Fruit fly (Drosophila melanogaster) whole organism, embryonic: ENCODE measurements around the gene Cda5.

Experiments used
- Aef1 ChIP-seq: fragments of 200-800 bp; sonication (Bioruptor generic); IDR thresholded peaks from 3 replicates; pipeline ENCODE4 v1.3.6; 2022; ENCODE audit warnings: missing biosample characterization, missing genetic modification characterization
- CG10267 ChIP-seq: fragments of 200-800 bp; sonication (Bioruptor generic); optimal IDR thresholded peaks from 2 replicates; lab custom pipeline; 2018; ENCODE audit warnings: missing biosample characterization, mild to moderate bottlenecking, missing genetic modification characterization, moderate library complexity
- CG10321 ChIP-seq: fragments of 200-800 bp; sonication (Bioruptor generic); IDR thresholded peaks from 2 replicates; pipeline ENCODE4 v1.3.6; 2022; ENCODE audit warnings: missing biosample characterization, missing genetic modification characterization
- CG10462 ChIP-seq: fragments of 200-800 bp; sonication (Bioruptor generic); optimal IDR thresholded peaks from 2 replicates; lab custom pipeline; 2016; ENCODE audit warnings: missing biosample characterization, missing genetic modification characterization
- CG11247 ChIP-seq: fragments of 200-800 bp; sonication (Bioruptor generic); IDR thresholded peaks from 2 replicates; pipeline ENCODE4 v1.3.6; 2022; ENCODE audit warnings: missing biosample characterization, missing genetic modification characterization
- CG12236 ChIP-seq: fragments of 200-800 bp; sonication (Bioruptor generic); optimal IDR thresholded peaks from 2 replicates; lab custom pipeline; 2016; ENCODE audit warnings: missing biosample characterization, missing genetic modification characterization
- CG12744 ChIP-seq: fragments of 200-800 bp; sonication (Bioruptor generic); optimal IDR thresholded peaks from 2 replicates; lab custom pipeline; 2016; ENCODE audit warnings: missing biosample characterization, missing genetic modification characterization
- CG14441 ChIP-seq: fragments of 200-800 bp; sonication (Bioruptor generic); IDR thresholded peaks from 2 replicates; pipeline ENCODE4 v1.3.6; 2022; ENCODE audit warnings: missing biosample characterization, missing genetic modification characterization
- CG15073 ChIP-seq: fragments of 200-800 bp; sonication (Bioruptor generic); optimal IDR thresholded peaks from 2 replicates; lab custom pipeline; 2016; ENCODE audit warnings: missing biosample characterization, missing genetic modification characterization
- CG16863 ChIP-seq: fragments of 200-800 bp; sonication (Bioruptor generic); optimal IDR thresholded peaks from 3 replicates; lab custom pipeline; 2016; ENCODE audit warnings: missing biosample characterization, missing genetic modification characterization
- CG18011 ChIP-seq: fragments of 200-800 bp; sonication (Bioruptor generic); optimal IDR thresholded peaks from 2 replicates; lab custom pipeline; 2017; ENCODE audit warnings: missing biosample characterization, missing genetic modification characterization, mild to moderate bottlenecking, moderate library complexity, missing genotype
- CG1832 ChIP-seq: fragments of 200-800 bp; sonication (Bioruptor generic); optimal IDR thresholded peaks from 2 replicates; lab custom pipeline; 2017; ENCODE audit warnings: missing biosample characterization, mild to moderate bottlenecking, missing genetic modification characterization, inconsistent platforms
- CG18599 ChIP-seq: fragments of 200-800 bp; sonication (Bioruptor generic); optimal IDR thresholded peaks from 3 replicates; lab custom pipeline; 2017; ENCODE audit warnings: missing biosample characterization, missing genetic modification characterization, mild to moderate bottlenecking, moderate library complexity, missing genetic modification reagents
- CG30020 ChIP-seq: fragments of 200-800 bp; optimal IDR thresholded peaks from 2 replicates; lab custom pipeline; 2019; ENCODE audit warnings: missing biosample characterization, mild to moderate bottlenecking, missing genetic modification characterization, moderate library complexity
- CG3065 ChIP-seq: fragments of 200-800 bp; sonication (Bioruptor generic); optimal IDR thresholded peaks from 2 replicates; lab custom pipeline; 2016; ENCODE audit warnings: missing biosample characterization, missing genetic modification characterization
- CG31365 ChIP-seq: fragments of 200-800 bp; sonication (Bioruptor generic); optimal IDR thresholded peaks from 2 replicates; lab custom pipeline; 2018; ENCODE audit warnings: missing biosample characterization, mild to moderate bottlenecking, missing genetic modification characterization
- CG34376 ChIP-seq: fragments of 200-800 bp; sonication (Bioruptor generic); optimal IDR thresholded peaks from 2 replicates; lab custom pipeline; 2018; ENCODE audit warnings: missing biosample characterization, mild to moderate bottlenecking, missing genetic modification characterization
- CG7271 ChIP-seq: fragments of 200-800 bp; sonication (Bioruptor generic); optimal IDR thresholded peaks from 2 replicates; lab custom pipeline; 2018; ENCODE audit warnings: missing biosample characterization, mild to moderate bottlenecking, missing genetic modification characterization, moderate library complexity
- CG9437 ChIP-seq: fragments of 200-800 bp; sonication (Bioruptor generic); optimal IDR thresholded peaks from 2 replicates; lab custom pipeline; 2018; ENCODE audit warnings: missing biosample characterization, mild to moderate bottlenecking, missing genetic modification characterization
- CHES-1-like ChIP-seq: fragments of 200-800 bp; sonication (Bioruptor generic); optimal IDR thresholded peaks from 2 replicates; lab custom pipeline; 2016; ENCODE audit warnings: missing biosample characterization, missing genetic modification characterization
- CTCF ChIP-seq: fragments of 200-800 bp; sonication (Bioruptor generic); optimal IDR thresholded peaks from 2 replicates; lab custom pipeline; 2017; ENCODE audit warnings: missing biosample characterization, mild to moderate bottlenecking, missing genetic modification characterization, moderate library complexity
- Camta ChIP-seq: fragments of 200-800 bp; sonication (Bioruptor generic); optimal IDR thresholded peaks from 2 replicates; lab custom pipeline; 2016; ENCODE audit warnings: missing biosample characterization, missing genetic modification characterization
- Dp ChIP-seq: fragments of 200-800 bp; sonication (Bioruptor generic); optimal IDR thresholded peaks from 2 replicates; lab custom pipeline; 2018; ENCODE audit warnings: missing biosample characterization, mild to moderate bottlenecking, missing genetic modification characterization, moderate library complexity
- Elba2 ChIP-seq: fragments of 200-800 bp; sonication (Bioruptor generic); optimal IDR thresholded peaks from 3 replicates; lab custom pipeline; 2016; ENCODE audit warnings: missing biosample characterization, missing genetic modification characterization
- Fer2 ChIP-seq: fragments of 200-800 bp; sonication (Bioruptor generic); optimal IDR thresholded peaks from 2 replicates; lab custom pipeline; 2018; ENCODE audit warnings: missing biosample characterization, mild to moderate bottlenecking, missing genetic modification characterization, moderate library complexity
- Hand ChIP-seq: fragments of 200-800 bp; sonication (Bioruptor generic); optimal IDR thresholded peaks from 2 replicates; lab custom pipeline; 2017; ENCODE audit warnings: mild to moderate bottlenecking, missing biosample characterization, missing genetic modification reagents, missing genetic modification characterization
- Lhr ChIP-seq: fragments of 200-800 bp; sonication (Bioruptor generic); optimal IDR thresholded peaks from 3 replicates; lab custom pipeline; 2017; ENCODE audit warnings: mild to moderate bottlenecking, missing biosample characterization, missing genetic modification reagents, missing genetic modification characterization
- Mad ChIP-seq: fragments of 200-800 bp; sonication (Bioruptor generic); optimal IDR thresholded peaks from 2 replicates; lab custom pipeline; 2016; ENCODE audit warnings: missing biosample characterization, missing genetic modification characterization
- Opbp ChIP-seq: fragments of 200-800 bp; sonication (Bioruptor generic); IDR thresholded peaks from 3 replicates; pipeline ENCODE4 v1.3.6; 2022; ENCODE audit warnings: missing biosample characterization, missing genetic modification characterization; ENCODE audit not compliant: partially characterized antibody
- Stat92E ChIP-seq, 3 experiments: fragments of >200 bp in 2 of 3; fragments of 200-800 bp in 1 of 3; sonication (Bioruptor generic) in 1 of 3; optimal IDR thresholded peaks; 2 replicates each; lab custom pipeline; 2017 to 2019; ENCODE audit warnings: missing biosample characterization in 3 of 3, missing genetic modification characterization in 3 of 3, mild to moderate bottlenecking in 1 of 3, moderate library complexity in 1 of 3
- bbx ChIP-seq: fragments of 200-800 bp; sonication (Bioruptor generic); IDR thresholded peaks from 2 replicates; pipeline ENCODE4 v1.3.6; 2022; ENCODE audit warnings: missing biosample characterization, missing genetic modification characterization; ENCODE audit not compliant: partially characterized antibody
- bowl ChIP-seq: fragments of 200-800 bp; sonication (Bioruptor generic); IDR thresholded peaks from 2 replicates; pipeline ENCODE4 v1.3.6; 2022; ENCODE audit warnings: missing biosample characterization, missing genetic modification characterization
- btn ChIP-seq: fragments of 200-800 bp; sonication (Bioruptor generic); optimal IDR thresholded peaks from 2 replicates; lab custom pipeline; 2016; ENCODE audit warnings: missing biosample characterization, missing genetic modification characterization
- corto ChIP-seq: fragments of 200-800 bp; sonication (Bioruptor generic); optimal IDR thresholded peaks from 2 replicates; lab custom pipeline; 2016; ENCODE audit warnings: missing biosample characterization, mild to moderate bottlenecking, missing genetic modification characterization, moderate library complexity
- dpn ChIP-seq, 2 experiments: fragments of 200-800 bp; sonication (Bioruptor generic); optimal IDR thresholded peaks; 3 replicates each; lab custom pipeline; 2016; ENCODE audit warnings: missing biosample characterization in 2 of 2, missing genetic modification characterization in 2 of 2
- ewg ChIP-seq: fragments of 200-800 bp; sonication (Bioruptor generic); optimal IDR thresholded peaks from 3 replicates; lab custom pipeline; 2017; ENCODE audit warnings: mild to moderate bottlenecking, missing biosample characterization, missing genetic modification reagents, missing genetic modification characterization
- fd64A ChIP-seq: fragments of 200-800 bp; sonication (Bioruptor generic); optimal IDR thresholded peaks from 3 replicates; lab custom pipeline; 2018; ENCODE audit warnings: missing biosample characterization, mild to moderate bottlenecking, missing genetic modification characterization
- gro ChIP-seq: fragments of 200-800 bp; sonication (Bioruptor generic); optimal IDR thresholded peaks from 2 replicates; lab custom pipeline; 2016; ENCODE audit warnings: missing biosample characterization, missing genetic modification characterization
- jigr1 ChIP-seq: fragments of 200-800 bp; sonication (Bioruptor generic); IDR thresholded peaks from 3 replicates; pipeline ENCODE4 v1.3.6; 2022; ENCODE audit warnings: missing biosample characterization, missing genetic modification characterization
- lab ChIP-seq: fragments of 200-800 bp; sonication (Bioruptor generic); optimal IDR thresholded peaks from 3 replicates; lab custom pipeline; 2017; ENCODE audit warnings: missing biosample characterization, missing genetic modification characterization, mild to moderate bottlenecking, moderate library complexity, missing genetic modification reagents
- lilli ChIP-seq: fragments of 200-800 bp; sonication (Bioruptor generic); optimal IDR thresholded peaks from 3 replicates; lab custom pipeline; 2016; ENCODE audit warnings: missing biosample characterization, missing genetic modification characterization
- mirr ChIP-seq: fragments of 200-800 bp; sonication (Bioruptor generic); optimal IDR thresholded peaks from 3 replicates; lab custom pipeline; 2018; ENCODE audit warnings: missing biosample characterization, mild to moderate bottlenecking, missing genetic modification characterization
- mld ChIP-seq: fragments of 200-800 bp; sonication (Bioruptor generic); IDR thresholded peaks from 3 replicates; pipeline ENCODE4 v1.3.6; 2022; ENCODE audit warnings: missing biosample characterization, missing genetic modification characterization; ENCODE audit not compliant: partially characterized antibody
- scrt ChIP-seq: fragments of 200-800 bp; sonication (Bioruptor generic); optimal IDR thresholded peaks from 2 replicates; lab custom pipeline; 2018; ENCODE audit warnings: missing biosample characterization, mild to moderate bottlenecking, missing genetic modification characterization, moderate library complexity
- sens-2 ChIP-seq: fragments of 200-800 bp; sonication (Bioruptor generic); IDR thresholded peaks from 2 replicates; pipeline ENCODE4 v1.3.6; 2022; ENCODE audit warnings: missing biosample characterization, missing genetic modification characterization
- ttk ChIP-seq: fragments of 200-800 bp; sonication (Bioruptor generic); IDR thresholded peaks from 2 replicates; pipeline ENCODE4 v2.1.2; 2022; ENCODE audit warnings: missing biosample characterization, missing genetic modification characterization
- unc-4 ChIP-seq: fragments of 200-800 bp; sonication (Bioruptor generic); IDR thresholded peaks from 2 replicates; pipeline ENCODE4 v1.3.6; 2022; ENCODE audit warnings: missing biosample characterization, missing genetic modification characterization; ENCODE audit not compliant: partially characterized antibody
- vnd ChIP-seq: fragments of 200-800 bp; sonication (Bioruptor generic); IDR thresholded peaks from 3 replicates; pipeline ENCODE4 v1.3.6; 2022; ENCODE audit warnings: missing biosample characterization, missing genetic modification characterization; ENCODE audit not compliant: partially characterized antibody
- zfh2 ChIP-seq: fragments of 200-800 bp; sonication (Bioruptor generic); optimal IDR thresholded peaks from 2 replicates; lab custom pipeline; 2016; ENCODE audit warnings: missing biosample characterization, missing genetic modification characterization

The Cda5 gene

dm6 chr2L:72752-73435, 7.7 kb upstream of the Cda5 start (continued):
- TF ChIP-seq Aef1 (GFP tag; lab: Robert Waterston, UW) = no peak
- no peak for TF ChIP-seq Elba2
- TF ChIP-seq bbx (GFP tag; lab: Robert Waterston, UW) = peak; percentile 63
- TF ChIP-seq mld (GFP tag; lab: Robert Waterston, UW) = no peak
- TF ChIP-seq CG34376 (GFP tag; lab: Kevin White, UChicago) = peak; percentile 4
- TF ChIP-seq mirr (GFP tag; lab: Kevin White, UChicago) = peak; percentile 54
- TF ChIP-seq CG31365 (tag; lab: Kevin White, UChicago) = peak; percentile 90
- peak; percentile 66 for TF ChIP-seq gro
- peak; percentile 20 for TF ChIP-seq CG16863
- TF ChIP-seq Fer2 = no peak
- no peak for TF ChIP-seq fd64A
- TF ChIP-seq CG14441 (GFP tag; lab: Robert Waterston, UW) = peak; percentile 45; the same call in 1 of the 2 replicates
- TF ChIP-seq Camta (GFP tag; lab: Kevin White, UChicago) = peak; percentile 39
- TF ChIP-seq ewg (GFP tag; lab: Kevin White, UChicago) = peak; percentile 69
- TF ChIP-seq CG10462 (GFP tag; lab: Kevin White, UChicago) = no peak
- TF ChIP-seq CG12236 = no peak
- peak; percentile 29; the same call in 1 of the 2 replicates for TF ChIP-seq ttk (GFP tag; lab: Robert Waterston, UW)
- TF ChIP-seq CG18599 (GFP tag; lab: Kevin White, UChicago) = peak; percentile 56
- peak; percentile 27 for TF ChIP-seq CG12744
- TF ChIP-seq CTCF = peak; percentile 99
- TF ChIP-seq Dp = peak; percentile 55
- TF ChIP-seq Stat92E (GFP tag; optimal IDR thresholded peaks at IDR 0.05; lab: Kevin White, UChicago) = no peak
- TF ChIP-seq scrt (GFP tag; lab: Kevin White, UChicago) = no peak
- peak; percentile 59 for TF ChIP-seq zfh2 (GFP tag; lab: Kevin White, UChicago)
- TF ChIP-seq lilli (GFP tag; lab: Kevin White, UChicago) = peak; percentile 71
- no peak for TF ChIP-seq CG9437 (GFP tag; lab: Kevin White, UChicago)
- no peak for TF ChIP-seq bowl
- TF ChIP-seq Lhr (GFP tag; lab: Kevin White, UChicago) = peak; percentile 70
- no peak for TF ChIP-seq CG10267 (tag; lab: Kevin White, UChicago)
- 0 out of 2 replicates have a peak, but pooled peaks have one; percentile 31 for TF ChIP-seq CG10321
- peak; percentile 46; the same call in 2 of the 3 replicates for TF ChIP-seq vnd
- no peak for TF ChIP-seq CG7271
- TF ChIP-seq dpn (GFP tag; optimal IDR thresholded peaks at IDR 0.05; lab: Kevin White, UChicago) = peak; percentile 40 to 53
- TF ChIP-seq btn = no peak
- TF ChIP-seq CHES-1-like = peak; percentile 67
- peak; percentile 99 for TF ChIP-seq CG15073 (GFP tag; lab: Kevin White, UChicago)
- no peak for TF ChIP-seq CG30020 (tag; lab: Kevin White, UChicago)
- TF ChIP-seq Opbp (GFP tag; lab: Robert Waterston, UW) = peak; percentile 65; the same call in 2 of the 3 replicates
- TF ChIP-seq Hand (GFP tag; lab: Kevin White, UChicago) = no peak
- TF ChIP-seq lab (GFP tag; lab: Kevin White, UChicago) = peak; percentile 66
- TF ChIP-seq corto (GFP tag; lab: Kevin White, UChicago) = no peak
- TF ChIP-seq unc-4 (GFP tag; lab: Robert Waterston, UW) = peak; percentile 66
- TF ChIP-seq CG3065 (GFP tag; lab: Kevin White, UChicago) = no peak
- TF ChIP-seq sens-2 (GFP tag; lab: Robert Waterston, UW) = no peak
- no peak for TF ChIP-seq CG1832 (GFP tag; lab: Kevin White, UChicago)
- TF ChIP-seq CG18011 (GFP tag; lab: Kevin White, UChicago) = no peak
- TF ChIP-seq jigr1 (GFP tag; lab: Robert Waterston, UW) = no peak
- TF ChIP-seq Mad (GFP tag; lab: Kevin White, UChicago) = peak; percentile 18
- TF ChIP-seq CG11247 (GFP tag; lab: Robert Waterston, UW) = peak; percentile 76
